Worm (Caenorhabditis elegans): ENCODE results near the gene clhm-1.

Gene clhm-1

DNA sequence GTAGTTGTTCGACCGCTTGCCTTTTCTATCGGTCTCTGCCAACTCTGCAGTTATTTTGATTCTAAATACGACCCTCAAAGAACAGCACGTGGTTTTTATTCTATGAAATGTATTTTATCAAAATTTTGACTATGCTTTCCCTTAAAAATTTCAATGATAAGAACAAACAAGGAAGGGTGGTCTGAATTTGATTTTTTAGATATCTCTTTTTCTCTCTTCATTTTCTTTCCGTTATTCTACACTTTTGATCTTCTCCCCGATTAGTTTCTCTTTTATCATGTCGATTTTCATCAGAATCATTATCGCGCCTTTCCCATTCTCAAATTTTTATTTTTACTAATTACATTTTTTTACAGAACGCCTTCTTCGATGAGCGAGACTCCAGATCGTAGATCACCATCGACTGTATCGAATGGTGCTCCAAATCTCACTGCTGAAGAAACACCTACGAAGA is 25.8 kb downstream of the clhm-1 start:
- TF ChIP-seq pes-1 (GFP tag; IDR thresholded peaks at IDR 0.05) (no peak), scrt-1 (GFP tag; IDR thresholded peaks at IDR 0.05) (0 out of 2 replicates have a peak, but pooled peaks have one; percentile 8)

DNA sequence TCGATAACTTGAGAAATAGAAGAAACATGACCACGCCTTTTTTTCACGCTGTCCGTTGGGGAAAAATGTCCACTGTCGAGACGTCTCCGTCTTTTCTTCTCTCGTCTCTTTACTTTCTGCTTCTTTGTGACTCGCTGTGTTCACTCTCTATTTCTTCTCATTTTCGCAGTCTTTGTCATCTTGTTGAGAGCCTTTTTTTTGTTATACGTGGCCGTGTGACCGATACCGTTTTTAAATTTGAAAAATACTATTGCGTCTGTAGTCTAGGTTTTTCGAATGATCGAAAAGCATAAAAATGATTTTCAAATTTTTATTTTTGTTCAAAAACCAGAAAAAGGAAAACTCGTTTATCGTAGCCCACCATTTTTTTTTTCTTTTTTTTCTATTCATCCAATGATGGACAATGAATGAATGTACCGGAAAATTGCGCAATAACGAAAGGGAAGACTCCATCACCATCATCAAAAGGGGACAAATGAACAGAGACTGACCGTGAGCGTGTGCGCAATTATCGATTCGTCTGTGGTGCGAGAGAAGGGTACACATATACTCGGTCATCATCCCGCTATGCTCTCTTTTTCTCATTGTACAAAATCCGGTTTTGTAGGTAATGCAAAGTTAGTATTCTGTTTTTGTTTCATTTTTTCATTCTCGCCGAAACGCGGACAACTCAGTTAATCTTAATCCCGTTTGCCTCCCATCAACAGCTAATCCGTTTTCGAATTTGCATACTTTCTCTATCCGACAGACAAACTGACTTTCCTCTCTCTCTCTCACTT is 26.4 kb downstream of the clhm-1 start:
- no peak for TF ChIP-seq hmg-4 (GFP tag; optimal IDR thresholded peaks at IDR 0.05)
- peak; percentile 89 for TF ChIP-seq ceh-36 (tag; optimal IDR thresholded peaks at IDR 0.05)
- no peak for TF ChIP-seq B0310.2 (tag; optimal IDR thresholded peaks at IDR 0.05)
- peak; percentile 71 for TF ChIP-seq ets-7 (tag; optimal IDR thresholded peaks at IDR 0.05)
- no peak for TF ChIP-seq ceh-13 (GFP tag; optimal IDR thresholded peaks at IDR 0.05)
- TF ChIP-seq tbx-11 (GFP tag; IDR thresholded peaks at IDR 0.05), result no peak

DNA sequence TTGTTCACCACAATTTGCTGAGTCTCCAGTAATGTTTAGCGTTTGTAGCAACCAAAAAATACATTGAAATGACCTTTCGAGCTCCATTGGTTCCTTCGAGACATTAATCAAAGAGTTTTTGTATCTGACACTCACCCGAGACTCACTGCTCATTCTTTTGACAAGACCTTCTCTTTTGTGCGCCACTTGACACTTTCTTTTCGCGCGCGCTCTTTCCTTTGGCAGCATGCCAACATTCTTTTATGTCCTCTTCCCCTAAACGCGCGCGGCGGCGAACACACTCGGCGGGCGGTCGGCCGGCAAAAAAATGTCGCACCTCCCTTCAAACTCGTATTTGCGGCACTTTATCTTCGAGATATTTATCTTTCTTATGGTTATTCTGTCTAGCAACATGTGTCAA is 27.1 kb downstream of the clhm-1 start:
- TF ChIP-seq pes-1 (GFP tag; IDR thresholded peaks at IDR 0.05) (peak; percentile 56; the same call in 1 of the 2 replicates), B0310.2 (tag; optimal IDR thresholded peaks at IDR 0.05) (peak; percentile 17), ceh-13 (GFP tag; optimal IDR thresholded peaks at IDR 0.05) (no peak), ceh-36 (tag; optimal IDR thresholded peaks at IDR 0.05) (no peak)

ce11 chrII:6843211-6843610 is 27.6 kb downstream of the clhm-1 start:
- TF ChIP-seq hnd-1 (tag; optimal IDR thresholded peaks at IDR 0.05), result no peak
- no peak for TF ChIP-seq hmbx-1 (tag; optimal IDR thresholded peaks at IDR 0.05)
- no peak for TF ChIP-seq ceh-36 (tag; optimal IDR thresholded peaks at IDR 0.05)
- no peak for TF ChIP-seq sea-1 (GFP tag; conservative IDR thresholded peaks at IDR 0.05)
- peak; percentile 30 for TF ChIP-seq ama-1 (optimal IDR thresholded peaks at IDR 0.05)
- no peak for TF ChIP-seq B0310.2 (tag; optimal IDR thresholded peaks at IDR 0.05)

ce11 chrII:6842651-6843118 is 28.1 kb downstream of the clhm-1 start:
- TF ChIP-seq hnd-1 (tag; optimal IDR thresholded peaks at IDR 0.05), result no peak
- TF ChIP-seq hmg-4 (GFP tag; optimal IDR thresholded peaks at IDR 0.05), result peak; percentile 14

DNA sequence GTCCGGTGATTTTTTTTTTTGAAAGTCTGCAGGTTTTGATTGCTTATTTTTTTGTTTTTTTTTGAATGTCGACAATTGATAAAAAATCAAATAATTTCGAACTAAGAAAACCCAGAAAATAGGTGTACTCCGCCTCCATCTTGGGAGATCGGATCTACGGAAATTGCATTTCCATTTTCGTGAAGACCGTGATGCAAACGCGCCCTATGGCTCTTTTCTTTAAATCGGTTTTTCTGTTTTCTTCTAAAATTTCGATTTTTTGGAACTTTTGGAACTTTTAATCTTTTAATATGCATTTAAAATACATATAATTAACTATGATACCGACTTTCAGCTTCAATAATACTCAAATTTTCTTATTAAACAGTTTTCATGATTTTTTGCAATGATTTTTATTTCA is 28.8 kb downstream of the clhm-1 start:
- TF ChIP-seq ceh-36 (tag; optimal IDR thresholded peaks at IDR 0.05), result peak; percentile 6
- TF ChIP-seq flt-1 (GFP tag; IDR thresholded peaks at IDR 0.05), result no peak
- TF ChIP-seq tbx-11 (GFP tag; IDR thresholded peaks at IDR 0.05), result no peak
- no peak for TF ChIP-seq tbx-37 (GFP tag; conservative IDR thresholded peaks at IDR 0.05)
- no peak for TF ChIP-seq hmbx-1 (tag; optimal IDR thresholded peaks at IDR 0.05)
- no peak for TF ChIP-seq F13C5.2 (tag; optimal IDR thresholded peaks at IDR 0.05)

DNA sequence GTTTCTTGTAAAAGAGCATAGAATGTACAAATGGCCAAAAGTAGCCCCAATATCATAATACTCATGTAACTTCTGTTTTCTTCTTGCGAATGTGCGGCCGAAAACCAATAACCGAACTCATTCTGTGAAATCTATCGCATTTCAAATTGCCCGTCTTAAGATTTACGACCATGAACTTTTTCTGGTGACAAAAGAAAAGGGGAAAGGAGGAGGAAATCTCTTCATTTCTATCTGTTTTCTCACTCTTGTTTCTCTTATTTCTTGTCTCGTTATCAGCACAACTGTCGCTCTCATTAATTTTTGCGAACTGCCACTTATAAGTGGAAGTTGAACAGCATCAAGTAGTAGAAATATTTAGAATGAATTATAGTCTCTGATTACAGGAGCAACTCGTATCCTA is 29.7 kb downstream of the clhm-1 start:
- TF ChIP-seq tbx-11 (GFP tag; IDR thresholded peaks at IDR 0.05) (no peak), hmg-4 (GFP tag; optimal IDR thresholded peaks at IDR 0.05) (no peak), hnd-1 (tag; optimal IDR thresholded peaks at IDR 0.05) (no peak)

ce11 chrII:6840663-6841062 is 30.1 kb downstream of the clhm-1 start:
- no peak for TF ChIP-seq flt-1 (GFP tag; IDR thresholded peaks at IDR 0.05)
- no peak for TF ChIP-seq ceh-13 (GFP tag; optimal IDR thresholded peaks at IDR 0.05)
- no peak for TF ChIP-seq hnd-1 (tag; optimal IDR thresholded peaks at IDR 0.05)
- TF ChIP-seq ceh-36 (tag; optimal IDR thresholded peaks at IDR 0.05), result no peak
- no peak for TF ChIP-seq ets-7 (tag; optimal IDR thresholded peaks at IDR 0.05)
- TF ChIP-seq ama-1 (optimal IDR thresholded peaks at IDR 0.05), result no peak
- no peak for TF ChIP-seq F13C5.2 (tag; optimal IDR thresholded peaks at IDR 0.05)
- TF ChIP-seq sea-1 (GFP tag; conservative IDR thresholded peaks at IDR 0.05), result no peak
- no peak for TF ChIP-seq tbx-37 (GFP tag; conservative IDR thresholded peaks at IDR 0.05)
- TF ChIP-seq aly-1 (tag; optimal IDR thresholded peaks at IDR 0.05), result no peak
- no peak for TF ChIP-seq hmbx-1 (tag; optimal IDR thresholded peaks at IDR 0.05)
- TF ChIP-seq B0310.2 (tag; optimal IDR thresholded peaks at IDR 0.05), result no peak
- no peak for TF ChIP-seq tbx-11 (GFP tag; IDR thresholded peaks at IDR 0.05)
- TF ChIP-seq hmg-4 (GFP tag; optimal IDR thresholded peaks at IDR 0.05), result no peak
- TF ChIP-seq tra-4 (tag; optimal IDR thresholded peaks at IDR 0.05), result no peak
- TF ChIP-seq scrt-1 (GFP tag; IDR thresholded peaks at IDR 0.05), result no peak
- TF ChIP-seq pes-1 (GFP tag; IDR thresholded peaks at IDR 0.05), result no peak

DNA sequence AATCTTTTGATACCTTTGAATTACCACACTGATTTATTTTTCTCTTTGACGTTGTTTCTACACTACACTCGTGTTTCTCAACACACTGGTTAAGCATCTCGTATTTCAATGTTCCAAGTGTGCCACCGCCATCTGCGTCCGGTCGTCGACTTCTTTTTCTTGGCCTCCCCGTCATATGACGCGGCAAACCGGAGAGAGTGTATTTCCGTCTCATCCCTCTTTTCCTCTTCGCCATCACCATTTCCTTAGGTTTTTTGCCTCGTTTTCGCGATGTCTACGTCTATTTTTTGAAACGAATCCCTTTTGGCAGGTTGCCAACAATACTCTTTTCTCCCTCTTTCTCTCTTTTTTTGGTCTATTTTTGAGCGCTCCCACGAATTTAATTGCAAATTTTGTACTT is 31.8 kb downstream of the clhm-1 start:
- peak; percentile 40 for TF ChIP-seq ceh-36 (tag; optimal IDR thresholded peaks at IDR 0.05)
- TF ChIP-seq flt-1 (GFP tag; IDR thresholded peaks at IDR 0.05), result no peak
